Worm (Caenorhabditis elegans): Measurements from ENCODE around the gene str-136.

DNA sequence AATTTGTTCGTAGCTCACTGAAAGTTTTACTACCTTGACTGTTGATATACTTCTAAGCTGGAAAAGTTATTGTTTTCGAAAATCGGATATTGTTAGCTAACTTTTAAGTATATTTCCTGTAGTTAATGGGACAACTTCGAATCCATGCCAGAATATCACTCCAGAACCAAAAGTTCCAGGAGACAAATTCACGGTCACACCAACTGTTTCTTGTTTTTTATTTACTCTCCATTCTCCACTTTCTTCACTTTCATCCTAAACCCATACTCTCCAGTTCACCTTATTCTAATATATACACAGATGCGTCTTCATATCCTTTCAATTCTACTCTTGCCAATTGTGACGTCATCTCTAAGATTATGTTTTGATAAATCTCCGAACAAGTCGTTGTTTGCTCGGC lies 19.7 kb downstream of the str-136 start, which contains the start of gene C16D9.1:
- TF ChIP-seq him-1 (tag; optimal IDR thresholded peaks at IDR 0.05) (no peak), W03F9.2 (tag; optimal IDR thresholded peaks at IDR 0.05) (no peak)

All from whole organism, L4/young adult.